Worm (Caenorhabditis elegans) whole organism, late embryonic: ENCODE results near the gene F53A10.2.

Experiments
- C08G9.2 ChIP-seq: sonication (generic microtip); optimal IDR thresholded peaks from 2 replicates; lab custom pipeline; 2016; ENCODE audit warnings: mild to moderate bottlenecking, missing genetic modification characterization, moderate library complexity, missing compliant biosample characterization
- C38D4.7 ChIP-seq: fragments of 200-800 bp; sonication (Bioruptor generic); optimal IDR thresholded peaks from 2 replicates; lab custom pipeline; 2018; ENCODE audit warnings: mild to moderate bottlenecking, missing genetic modification characterization, moderate library complexity, missing compliant biosample characterization
- K02D7.2 ChIP-seq: sonication (generic microtip); optimal IDR thresholded peaks from 2 replicates; lab custom pipeline; 2017; ENCODE audit warnings: mild to moderate bottlenecking, missing genetic modification characterization, missing compliant biosample characterization
- ahr-1 ChIP-seq: sonication (generic microtip); optimal IDR thresholded peaks from 2 replicates; lab custom pipeline; 2016; ENCODE audit warnings: missing genetic modification characterization, missing compliant biosample characterization
- ama-1 ChIP-seq: fragments of 150-350 bp; optimal IDR thresholded peaks from 2 replicates; lab custom pipeline; 2014
- ceh-14 ChIP-seq: sonication (generic microtip); optimal IDR thresholded peaks from 2 replicates; lab custom pipeline; 2016; ENCODE audit warnings: missing genotype, missing genetic modification characterization, missing compliant biosample characterization
- ceh-18 ChIP-seq: sonication (generic microtip); optimal IDR thresholded peaks from 2 replicates; lab custom pipeline; 2016; ENCODE audit warnings: missing genetic modification characterization, missing compliant biosample characterization
- ceh-19 ChIP-seq: fragments of 200-800 bp; sonication (Bioruptor generic); optimal IDR thresholded peaks from 2 replicates; lab custom pipeline; 2018; ENCODE audit warnings: mild to moderate bottlenecking, missing genetic modification characterization, missing compliant biosample characterization
- ceh-22 ChIP-seq: sonication (generic microtip); optimal IDR thresholded peaks from 2 replicates; lab custom pipeline; 2017; ENCODE audit warnings: missing biosample characterization, missing genetic modification characterization
- ceh-45 ChIP-seq: fragments of 200-800 bp; sonication (Bioruptor generic); IDR thresholded peaks from 2 replicates; pipeline ENCODE4 v1.3.6; 2022; ENCODE audit warnings: missing genetic modification reagents, missing genetic modification characterization, missing compliant biosample characterization
- ceh-9 ChIP-seq: sonication (generic microtip); optimal IDR thresholded peaks from 2 replicates; lab custom pipeline; 2016; ENCODE audit warnings: mild to moderate bottlenecking, missing genetic modification characterization, inconsistent platforms, missing compliant biosample characterization
- che-1 ChIP-seq: sonication (generic microtip); optimal IDR thresholded peaks from 2 replicates; lab custom pipeline; 2016; ENCODE audit warnings: mild to moderate bottlenecking, missing genetic modification characterization, missing compliant biosample characterization
- ets-4 ChIP-seq: sonication (generic microtip); optimal IDR thresholded peaks from 2 replicates; lab custom pipeline; 2016; ENCODE audit warnings: missing genetic modification characterization, missing compliant biosample characterization
- eyg-1 ChIP-seq: sonication (generic microtip); optimal IDR thresholded peaks from 2 replicates; lab custom pipeline; 2016; ENCODE audit warnings: missing genotype, missing genetic modification characterization, missing compliant biosample characterization
- fax-1 ChIP-seq: sonication (generic microtip); optimal IDR thresholded peaks from 2 replicates; lab custom pipeline; 2016; ENCODE audit warnings: missing genotype, missing genetic modification characterization, missing compliant biosample characterization
- fkh-10 ChIP-seq: fragments of 150-350 bp; optimal IDR thresholded peaks from 2 replicates; lab custom pipeline; 2014; ENCODE audit warnings: missing biosample characterization, missing genetic modification reagents, missing genetic modification characterization
- fkh-6 ChIP-seq: sonication (generic microtip); optimal IDR thresholded peaks from 2 replicates; lab custom pipeline; 2016; ENCODE audit warnings: missing genetic modification characterization, missing compliant biosample characterization
- hlh-13 ChIP-seq: fragments of 200-800 bp; sonication (Bioruptor generic); optimal IDR thresholded peaks from 2 replicates; lab custom pipeline; 2018; ENCODE audit warnings: mild to moderate bottlenecking, missing genetic modification characterization, missing compliant biosample characterization
- hlh-6 ChIP-seq: sonication (generic microtip); optimal IDR thresholded peaks from 2 replicates; lab custom pipeline; 2016; ENCODE audit warnings: missing genotype, missing genetic modification characterization, missing compliant biosample characterization
- madf-2 ChIP-seq: sonication (generic microtip); optimal IDR thresholded peaks from 2 replicates; lab custom pipeline; 2017; ENCODE audit warnings: missing genetic modification characterization, missing compliant biosample characterization
- nfya-1 ChIP-seq: sonication (generic microtip); optimal IDR thresholded peaks from 2 replicates; lab custom pipeline; 2017; ENCODE audit warnings: missing genetic modification characterization, mild to moderate bottlenecking, missing compliant biosample characterization, antibody characterized with exemption, moderate library complexity
- nhr-11 ChIP-seq: fragments of 150-350 bp; optimal IDR thresholded peaks from 2 replicates; lab custom pipeline; 2014; ENCODE audit warnings: missing biosample characterization, missing genetic modification characterization
- npax-4 ChIP-seq: sonication (generic microtip); optimal IDR thresholded peaks from 2 replicates; lab custom pipeline; 2016; ENCODE audit warnings: missing genetic modification characterization, missing compliant biosample characterization
- odd-2 ChIP-seq: sonication (generic microtip); optimal IDR thresholded peaks from 2 replicates; lab custom pipeline; 2017; ENCODE audit warnings: antibody characterized with exemption, mild to moderate bottlenecking, missing genetic modification characterization, missing compliant biosample characterization
- pat-9 ChIP-seq: fragments of 200-800 bp; sonication (Bioruptor generic); optimal IDR thresholded peaks from 2 replicates; lab custom pipeline; 2018; ENCODE audit warnings: mild to moderate bottlenecking, missing genetic modification characterization, moderate library complexity, missing compliant biosample characterization
- pax-1 ChIP-seq: fragments of 150-350 bp; optimal IDR thresholded peaks from 2 replicates; lab custom pipeline; 2014; ENCODE audit warnings: missing biosample characterization, missing genetic modification characterization
- pha-2 ChIP-seq: sonication (generic microtip); optimal IDR thresholded peaks from 2 replicates; lab custom pipeline; 2017; ENCODE audit warnings: mild to moderate bottlenecking, missing genetic modification characterization, missing compliant biosample characterization
- pha-4 ChIP-seq: fragments of 150-350 bp; optimal IDR thresholded peaks from 2 replicates; lab custom pipeline; 2018; ENCODE audit warnings: missing biosample characterization, missing genetic modification reagents, missing genetic modification characterization
- pqm-1 ChIP-seq: sonication (generic microtip); optimal IDR thresholded peaks from 2 replicates; lab custom pipeline; 2016; ENCODE audit warnings: missing genetic modification characterization, missing compliant biosample characterization
- pros-1 ChIP-seq: fragments of 150-350 bp; optimal IDR thresholded peaks from 2 replicates; lab custom pipeline; 2014; ENCODE audit warnings: missing biosample characterization, missing genetic modification reagents, missing genetic modification characterization
- ref-2 ChIP-seq: sonication (generic microtip); optimal IDR thresholded peaks from 2 replicates; lab custom pipeline; 2016; ENCODE audit warnings: missing genetic modification characterization, missing compliant biosample characterization
- rnt-1 ChIP-seq: sonication (generic microtip); optimal IDR thresholded peaks from 2 replicates; lab custom pipeline; 2016; ENCODE audit warnings: missing genetic modification characterization, missing compliant biosample characterization
- sdc-2 ChIP-seq: sonication (generic microtip); optimal IDR thresholded peaks from 2 replicates; lab custom pipeline; 2016; ENCODE audit warnings: missing genotype, missing genetic modification characterization, missing compliant biosample characterization
- sox-4 ChIP-seq: sonication (generic microtip); optimal IDR thresholded peaks from 2 replicates; lab custom pipeline; 2017; ENCODE audit warnings: mild to moderate bottlenecking, missing genetic modification characterization, inconsistent platforms, missing compliant biosample characterization
- tbx-2 ChIP-seq: sonication (generic microtip); optimal IDR thresholded peaks from 2 replicates; lab custom pipeline; 2016; ENCODE audit warnings: missing genetic modification characterization, missing compliant biosample characterization
- tbx-7 ChIP-seq: sonication (generic microtip); optimal IDR thresholded peaks from 2 replicates; lab custom pipeline; 2016; ENCODE audit warnings: missing genotype, missing genetic modification characterization, missing compliant biosample characterization
- ttx-3 ChIP-seq: sonication (generic microtip); optimal IDR thresholded peaks from 2 replicates; lab custom pipeline; 2016; ENCODE audit warnings: missing genetic modification reagents, missing genetic modification characterization, missing compliant biosample characterization
- zip-5 ChIP-seq: sonication (generic microtip); optimal IDR thresholded peaks from 2 replicates; lab custom pipeline; 2016; ENCODE audit warnings: missing genetic modification characterization, missing compliant biosample characterization
- ztf-16 ChIP-seq: sonication (generic microtip); optimal IDR thresholded peaks from 2 replicates; lab custom pipeline; 2017; ENCODE audit warnings: missing genetic modification characterization, missing compliant biosample characterization

Gene F53A10.2

DNA sequence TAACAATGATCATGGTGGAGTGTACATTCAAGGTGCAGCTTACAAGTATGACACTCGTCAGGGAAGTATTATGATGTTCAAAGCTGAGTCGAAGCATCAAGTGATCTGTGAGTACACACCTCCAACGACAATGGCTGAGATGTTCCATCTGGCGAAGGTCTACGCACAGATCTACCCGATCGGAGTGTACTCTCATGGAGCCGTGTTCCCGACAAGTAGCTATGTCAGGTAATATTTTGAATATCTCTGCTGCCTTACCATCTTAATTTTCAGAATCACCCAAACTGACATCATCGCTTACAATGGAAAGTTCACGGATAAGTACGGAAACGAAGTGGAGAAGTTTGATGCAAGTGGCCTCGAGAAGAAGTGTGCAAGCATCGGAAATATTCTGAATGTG is 59.6 kb downstream of the F53A10.2 start:
- TF ChIP-seq sdc-2 (tag; lab: Kevin White, UChicago), result no peak
- TF ChIP-seq ceh-9, result no peak
- no peak for TF ChIP-seq ceh-45 (GFP tag; lab: Robert Waterston, UW)
- TF ChIP-seq tbx-2 (tag; lab: Kevin White, UChicago), result no peak
- TF ChIP-seq ceh-14, result no peak
- no peak for TF ChIP-seq rnt-1 (tag; lab: Kevin White, UChicago)
- TF ChIP-seq npax-4, result no peak
- no peak for TF ChIP-seq eyg-1 (tag; lab: Kevin White, UChicago)
- no peak for TF ChIP-seq odd-2
- TF ChIP-seq ahr-1 (tag; lab: Kevin White, UChicago), result no peak
- no peak for TF ChIP-seq hlh-6 (tag; lab: Kevin White, UChicago)
- TF ChIP-seq ceh-19 (GFP tag; lab: Kevin White, UChicago), result no peak
- no peak for TF ChIP-seq pros-1 (tag; lab: Kevin White, UChicago)
- TF ChIP-seq C08G9.2 (tag; lab: Kevin White, UChicago), result no peak

DNA sequence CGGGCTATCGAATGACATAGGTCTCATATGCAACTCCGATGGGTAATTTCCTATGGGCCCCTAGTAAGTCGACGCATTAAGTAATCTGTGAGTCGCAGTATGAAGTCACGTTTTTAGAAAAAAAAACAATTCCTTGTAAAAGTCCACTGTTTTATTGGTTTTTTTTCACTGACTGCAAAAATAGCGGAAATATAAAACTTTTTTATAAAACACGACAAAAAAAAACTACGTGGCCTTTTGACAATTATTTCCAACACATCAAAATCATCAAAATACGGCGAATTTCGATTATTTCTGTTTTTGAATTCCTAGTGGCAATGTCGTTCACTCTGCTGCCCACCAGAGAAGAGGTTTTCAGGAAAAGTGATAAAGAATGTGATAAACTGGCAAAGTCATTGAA is 61.5 kb downstream of the F53A10.2 start, which contains the start of gene clpr-2:
clpr-2 (plus strand) TSS at position 301 of the 400 bp plus-strand sequence.
- TF ChIP-seq hlh-13 (GFP tag; lab: Kevin White, UChicago) (no peak), tbx-7 (tag; lab: Kevin White, UChicago) (no peak), ama-1 (lab: Kevin White, UChicago) (no peak), zip-5 (tag; lab: Kevin White, UChicago) (no peak), ztf-16 (tag; lab: Kevin White, UChicago) (no peak), K02D7.2 (tag; lab: Kevin White, UChicago) (no peak), ref-2 (tag; lab: Kevin White, UChicago) (no peak), C38D4.7 (GFP tag; lab: Kevin White, UChicago) (no peak), ceh-45 (GFP tag; lab: Robert Waterston, UW) (no peak)

DNA sequence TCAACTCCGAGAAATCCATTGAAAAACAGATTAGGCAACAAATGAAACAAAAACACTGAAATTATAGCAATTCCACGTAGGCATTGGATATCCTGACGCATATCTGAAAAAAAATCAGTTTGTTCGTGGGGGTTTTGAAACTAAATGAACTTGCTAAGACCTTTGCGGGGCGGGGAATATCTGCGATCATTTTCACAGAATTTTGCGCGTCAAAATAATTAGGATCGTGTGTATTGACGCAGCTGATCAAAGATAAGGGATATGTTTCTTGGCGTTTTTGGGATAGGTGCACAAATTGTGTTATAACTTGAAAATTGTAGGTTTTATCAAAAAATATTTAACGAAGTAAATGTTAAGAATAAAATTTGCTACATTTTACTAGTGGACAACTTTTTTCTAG is 69.6 kb downstream of the F53A10.2 start, which contains the start of gene oac-30:
oac-30 (minus strand) TSS at position 101 of the 400 bp plus-strand sequence.
- TF ChIP-seq pqm-1 (no peak), ceh-14 (no peak), ttx-3 (tag; lab: Kevin White, UChicago) (no peak), fax-1 (tag; lab: Kevin White, UChicago) (no peak), ceh-22 (tag; lab: Kevin White, UChicago) (no peak), pha-4 (no peak), hlh-13 (GFP tag; lab: Kevin White, UChicago) (no peak), che-1 (tag; lab: Kevin White, UChicago) (no peak), pros-1 (tag; lab: Kevin White, UChicago) (no peak)

DNA sequence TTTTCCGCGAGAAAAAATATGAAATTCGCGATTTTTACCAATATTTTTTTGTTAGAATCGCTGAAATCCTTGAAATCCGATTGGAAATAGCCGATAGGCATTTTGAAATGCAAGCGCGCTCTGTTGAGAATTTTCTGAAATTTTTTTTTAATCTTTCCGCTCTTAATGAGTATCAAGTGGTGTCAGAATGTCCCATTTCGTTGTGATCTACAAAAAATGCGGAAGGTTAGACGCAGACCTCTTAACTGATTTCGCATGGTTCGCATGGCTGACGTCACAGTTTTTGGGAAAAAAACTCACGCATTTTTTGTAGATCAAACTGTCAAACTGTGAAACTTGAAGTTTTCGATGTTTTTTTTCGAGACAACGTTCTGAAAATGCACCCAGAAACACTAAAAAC is 74.6 kb downstream of the F53A10.2 start, which contains the start of gene srw-66:
srw-66 (minus strand) TSS at position 101 of the 400 bp plus-strand sequence.
- TF ChIP-seq pha-4 (no peak), nhr-11 (tag; lab: Kevin White, UChicago) (no peak), ceh-18 (tag; lab: Kevin White, UChicago) (no peak), nfya-1 (tag; lab: Kevin White, UChicago) (no peak), rnt-1 (tag; lab: Kevin White, UChicago) (no peak), odd-2 (no peak), ahr-1 (tag; lab: Kevin White, UChicago) (no peak), ceh-19 (GFP tag; lab: Kevin White, UChicago) (no peak), tbx-7 (tag; lab: Kevin White, UChicago) (no peak), eyg-1 (tag; lab: Kevin White, UChicago) (no peak), sox-4 (no peak), ceh-14 (no peak), madf-2 (tag; lab: Kevin White, UChicago) (no peak), pax-1 (no peak)

DNA sequence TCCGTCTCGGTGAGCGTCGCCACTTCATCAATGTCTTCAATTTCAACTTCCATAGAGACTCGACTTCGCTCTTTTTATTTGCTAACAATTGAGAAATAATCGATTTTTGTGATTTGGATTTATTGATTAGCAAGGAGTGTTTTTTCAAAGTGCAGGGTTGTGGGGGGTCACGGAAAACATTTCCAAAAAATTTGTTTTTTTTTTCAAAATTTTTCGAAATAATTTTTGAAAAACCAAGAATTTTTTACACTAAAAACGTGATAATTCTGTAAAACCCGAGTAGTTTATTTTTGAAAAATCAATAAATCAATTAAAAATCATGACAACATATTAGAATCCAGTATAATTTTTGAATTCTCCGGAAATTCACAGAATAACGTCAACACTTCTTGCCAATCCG is 78.3 kb downstream of the F53A10.2 start, which contains the start of gene Y57G7A.5:
Y57G7A.5 (minus strand) TSS at position 101 of the 400 bp plus-strand sequence.
- TF ChIP-seq pha-2 (tag; lab: Kevin White, UChicago) (no peak), zip-5 (tag; lab: Kevin White, UChicago) (no peak), ets-4 (tag; lab: Kevin White, UChicago) (no peak), pqm-1 (no peak), fkh-6 (tag; lab: Kevin White, UChicago) (no peak), tbx-2 (tag; lab: Kevin White, UChicago) (no peak), pat-9 (tag; lab: Kevin White, UChicago) (no peak), fkh-10 (no peak)
